Worm (Caenorhabditis elegans) whole organism, young adult: Measurements from ENCODE around the gene M7.8.

ENCODE experiments used
- B0336.3 ChIP-seq: fragments of 200-800 bp; sonication (Bioruptor generic); IDR thresholded peaks from 2 replicates; pipeline ENCODE4 v1.3.6; 2022; ENCODE audit warnings: missing genetic modification characterization, missing compliant biosample characterization
- C17E4.6 ChIP-seq: fragments of 200-800 bp; sonication (Bioruptor generic); IDR thresholded peaks from 2 replicates; pipeline ENCODE4 v1.3.6; 2022; ENCODE audit warnings: missing genetic modification reagents, missing genetic modification characterization, missing compliant biosample characterization
- D2030.7 ChIP-seq: fragments of 200-800 bp; sonication (Bioruptor generic); IDR thresholded peaks from 2 replicates; pipeline ENCODE4 v1.3.6; 2022; ENCODE audit warnings: missing genetic modification reagents, missing genetic modification characterization, missing compliant biosample characterization
- F39B2.1 ChIP-seq: fragments of 200-800 bp; sonication (Bioruptor generic); IDR thresholded peaks from 2 replicates; pipeline ENCODE4 v1.3.6; 2022; ENCODE audit warnings: missing genetic modification reagents, missing genetic modification characterization, missing compliant biosample characterization
- F55B11.4 ChIP-seq: sonication (generic microtip); optimal IDR thresholded peaks from 2 replicates; lab custom pipeline; 2016; ENCODE audit warnings: missing compliant biosample characterization, missing genetic modification characterization, borderline replicate concordance; ENCODE audit not compliant: insufficient read depth
- K11D2.4 ChIP-seq: fragments of 200-800 bp; sonication (Bioruptor generic); IDR thresholded peaks from 2 replicates; pipeline ENCODE4 v1.3.6; 2022; ENCODE audit warnings: missing genetic modification reagents, missing genetic modification characterization, missing compliant biosample characterization
- Y53F4B.3 ChIP-seq: fragments of 200-800 bp; sonication (Bioruptor generic); IDR thresholded peaks from 2 replicates; pipeline ENCODE4 v1.3.6; 2022; ENCODE audit warnings: missing genetic modification reagents, missing genetic modification characterization, missing compliant biosample characterization
- Y53G8AR.9 ChIP-seq: fragments of 200-800 bp; sonication (Bioruptor generic); conservative IDR thresholded peaks from 2 replicates; pipeline ENCODE4 v1.3.6; 2022; ENCODE audit warnings: missing genetic modification reagents, missing genetic modification characterization, missing compliant biosample characterization
- ZK185.1 ChIP-seq: sonication (generic microtip); optimal IDR thresholded peaks from 2 replicates; lab custom pipeline; 2016; ENCODE audit warnings: mild to moderate bottlenecking, missing genetic modification characterization, missing compliant biosample characterization; ENCODE audit not compliant: poor library complexity, severe bottlenecking
- ama-1 ChIP-seq, 3 experiments: fragments of 150-350 bp in 1 of 3; sonication (generic microtip) in 2 of 3; optimal IDR thresholded peaks; 2 replicates each; lab custom pipeline; 2014 to 2018; ENCODE audit warnings: missing biosample characterization in 2 of 3, missing genetic modification characterization in 2 of 3, missing genetic modification reagents in 2 of 3
- athp-1 ChIP-seq: sonication (generic microtip); optimal IDR thresholded peaks from 2 replicates; lab custom pipeline; 2017; ENCODE audit warnings: mild to moderate bottlenecking, missing genetic modification characterization, missing compliant biosample characterization
- attf-3 ChIP-seq: fragments of 200-800 bp; sonication (Bioruptor generic); conservative IDR thresholded peaks from 2 replicates; pipeline ENCODE4 v1.3.6; 2022; ENCODE audit warnings: missing genetic modification reagents, missing genetic modification characterization, missing compliant biosample characterization
- attf-6 ChIP-seq: fragments of 200-800 bp; sonication (Bioruptor generic); IDR thresholded peaks from 2 replicates; pipeline ENCODE4 v1.3.6; 2022; ENCODE audit warnings: missing genetic modification reagents, missing genetic modification characterization, missing compliant biosample characterization
- bed-1 ChIP-seq: fragments of 200-800 bp; sonication (Bioruptor generic); IDR thresholded peaks from 2 replicates; pipeline ENCODE4 v1.3.6; 2022; ENCODE audit warnings: missing genetic modification reagents, missing genetic modification characterization, missing compliant biosample characterization
- ccch-3 ChIP-seq: fragments of 200-800 bp; sonication (Bioruptor generic); optimal IDR thresholded peaks from 2 replicates; lab custom pipeline; 2018; ENCODE audit warnings: mild to moderate bottlenecking, missing genetic modification characterization, missing compliant biosample characterization
- cebp-2 ChIP-seq: fragments of 200-800 bp; sonication (Bioruptor generic); IDR thresholded peaks from 2 replicates; pipeline ENCODE4 v1.3.6; 2022; ENCODE audit warnings: missing genetic modification characterization, missing compliant biosample characterization
- ceh-58 ChIP-seq: fragments of 200-800 bp; sonication (Bioruptor generic); IDR thresholded peaks from 2 replicates; pipeline ENCODE4 v1.3.6; 2022; ENCODE audit warnings: missing genetic modification characterization, missing compliant biosample characterization
- ceh-91 ChIP-seq: fragments of 200-800 bp; sonication (Bioruptor generic); IDR thresholded peaks from 2 replicates; pipeline ENCODE4 v1.3.6; 2022; ENCODE audit warnings: missing genetic modification reagents, missing genetic modification characterization, missing compliant biosample characterization
- dpl-1 ChIP-seq: fragments of 150-350 bp; optimal IDR thresholded peaks from 2 replicates; lab custom pipeline; 2014; ENCODE audit warnings: missing biosample characterization, missing genetic modification reagents, missing genetic modification characterization
- egrh-3 ChIP-seq: fragments of 200-800 bp; sonication (Bioruptor generic); IDR thresholded peaks from 2 replicates; pipeline ENCODE4 v1.3.6; 2022; ENCODE audit warnings: missing genetic modification reagents, missing genetic modification characterization, missing compliant biosample characterization
- hmg-1.2 ChIP-seq: fragments of 200-800 bp; sonication (Bioruptor generic); IDR thresholded peaks from 2 replicates; pipeline ENCODE4 v1.3.6; 2022; ENCODE audit warnings: missing genetic modification reagents, missing genetic modification characterization, missing compliant biosample characterization
- hsf-1 ChIP-seq: fragments of 200-800 bp; sonication (Bioruptor generic); IDR thresholded peaks from 2 replicates; pipeline ENCODE4 v1.3.6; 2022; ENCODE audit warnings: missing genetic modification reagents, missing genetic modification characterization, missing compliant biosample characterization
- lin-54 ChIP-seq: fragments of 200-800 bp; sonication (Bioruptor generic); optimal IDR thresholded peaks from 2 replicates; lab custom pipeline; 2018; ENCODE audit warnings: mild to moderate bottlenecking, missing genetic modification characterization, missing compliant biosample characterization
- lir-1 ChIP-seq: fragments of 200-800 bp; sonication (Bioruptor generic); conservative IDR thresholded peaks from 2 replicates; pipeline ENCODE4 v1.3.6; 2022; ENCODE audit warnings: missing genetic modification reagents, missing genetic modification characterization, missing compliant biosample characterization
- madf-3 ChIP-seq: fragments of 200-800 bp; sonication (Bioruptor generic); IDR thresholded peaks from 2 replicates; pipeline ENCODE4 v1.3.6; 2022; ENCODE audit warnings: missing genetic modification reagents, missing genetic modification characterization, missing compliant biosample characterization
- madf-6 ChIP-seq: fragments of 200-800 bp; sonication (Bioruptor generic); IDR thresholded peaks from 2 replicates; pipeline ENCODE4 v1.3.6; 2022; ENCODE audit warnings: missing genetic modification reagents, missing genetic modification characterization, missing compliant biosample characterization
- mcd-1 ChIP-seq: fragments of 200-800 bp; sonication (Bioruptor generic); IDR thresholded peaks from 2 replicates; pipeline ENCODE4 v1.3.6; 2022; ENCODE audit warnings: missing genetic modification reagents, missing genetic modification characterization, missing compliant biosample characterization
- mes-4 ChIP-seq: sonication (generic microtip); optimal IDR thresholded peaks from 2 replicates; lab custom pipeline; 2016; ENCODE audit warnings: missing genotype, missing genetic modification characterization, missing compliant biosample characterization
- mxl-1 ChIP-seq: sonication (generic microtip); optimal IDR thresholded peaks from 2 replicates; lab custom pipeline; 2016; ENCODE audit warnings: missing genetic modification characterization, missing compliant biosample characterization
- nhr-80 ChIP-seq: sonication (generic microtip); optimal IDR thresholded peaks from 2 replicates; lab custom pipeline; 2016; ENCODE audit warnings: missing genetic modification characterization, missing compliant biosample characterization
- pbrm-1 ChIP-seq: fragments of 200-800 bp; sonication (Bioruptor generic); IDR thresholded peaks from 2 replicates; pipeline ENCODE4 v1.3.6; 2022; ENCODE audit warnings: missing genetic modification reagents, missing genetic modification characterization, missing compliant biosample characterization
- pha-4 ChIP-seq: fragments of 150-350 bp; sonication (generic microtip); optimal IDR thresholded peaks from 2 replicates; lab custom pipeline; 2014; ENCODE audit warnings: missing biosample characterization, missing genetic modification reagents, missing genetic modification characterization
- snpc-1.3 ChIP-seq: sonication (generic microtip); optimal IDR thresholded peaks from 2 replicates; lab custom pipeline; 2017; ENCODE audit warnings: missing genetic modification characterization, mild to moderate bottlenecking, missing compliant biosample characterization, antibody characterized with exemption, moderate library complexity, missing genotype, missing genetic modification reagents; ENCODE audit not compliant: insufficient read depth
- snpc-3.4 ChIP-seq: sonication (generic microtip); optimal IDR thresholded peaks from 2 replicates; lab custom pipeline; 2017; ENCODE audit warnings: missing genetic modification characterization, mild to moderate bottlenecking, missing compliant biosample characterization, antibody characterized with exemption, moderate library complexity, missing genotype, missing genetic modification reagents
- somi-1 ChIP-seq: fragments of 200-800 bp; sonication (Bioruptor generic); optimal IDR thresholded peaks from 2 replicates; lab custom pipeline; 2018; ENCODE audit warnings: mild to moderate bottlenecking, missing genetic modification characterization, missing compliant biosample characterization
- sptf-2 ChIP-seq: fragments of 200-800 bp; sonication (Bioruptor generic); optimal IDR thresholded peaks from 2 replicates; lab custom pipeline; 2018; ENCODE audit warnings: mild to moderate bottlenecking, missing genetic modification characterization, missing compliant biosample characterization
- tbp1 ChIP-seq: fragments of 200-800 bp; sonication (Bioruptor generic); optimal IDR thresholded peaks from 2 replicates; lab custom pipeline; 2018; ENCODE audit warnings: mild to moderate bottlenecking, missing genetic modification characterization, missing compliant biosample characterization
- unc-130 ChIP-seq: sonication (generic microtip); optimal IDR thresholded peaks from 2 replicates; lab custom pipeline; 2016; ENCODE audit warnings: missing genetic modification reagents, missing genetic modification characterization, missing compliant biosample characterization
- ztf-25 ChIP-seq: fragments of 200-800 bp; sonication (Bioruptor generic); IDR thresholded peaks from 2 replicates; pipeline ENCODE4 v1.3.6; 2022; ENCODE audit warnings: missing genetic modification reagents, missing genetic modification characterization, missing compliant biosample characterization
- ztf-26 ChIP-seq: sonication (generic microtip); optimal IDR thresholded peaks from 2 replicates; lab custom pipeline; 2017; ENCODE audit warnings: missing genetic modification characterization, missing compliant biosample characterization
- ztf-3 ChIP-seq: fragments of 200-800 bp; sonication (Bioruptor generic); optimal IDR thresholded peaks from 2 replicates; lab custom pipeline; 2018; ENCODE audit warnings: mild to moderate bottlenecking, missing genetic modification characterization, missing compliant biosample characterization
- ztf-6 ChIP-seq: fragments of 200-800 bp; sonication (Bioruptor generic); IDR thresholded peaks from 2 replicates; pipeline ENCODE4 v1.3.6; 2022; ENCODE audit warnings: missing genetic modification reagents, missing genetic modification characterization, missing compliant biosample characterization

Gene M7.8

DNA sequence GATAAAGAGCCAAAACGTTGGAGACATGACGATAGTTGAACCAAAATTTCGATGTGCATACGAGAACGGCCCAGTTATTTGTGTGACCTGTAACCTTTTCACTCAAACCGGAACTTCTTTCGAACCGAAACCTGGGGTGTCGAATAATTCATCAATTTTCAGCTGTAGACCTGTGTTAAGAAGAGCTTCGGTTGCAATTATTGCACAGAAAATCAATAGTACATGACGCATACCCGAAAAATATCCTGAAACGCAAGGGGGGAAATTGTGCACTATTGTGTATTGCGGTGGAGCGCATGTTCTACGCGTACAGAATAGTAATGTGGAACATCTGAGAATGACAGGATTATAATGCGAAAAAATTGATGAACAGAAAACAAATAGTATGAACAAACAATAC lies 14.9 kb upstream of the M7.8 start, which contains the start of gene pigk-1 (continued):
- no peak for TF ChIP-seq nhr-80 (tag; lab: Kevin White, UChicago)
- TF ChIP-seq F39B2.1 (GFP tag; lab: Robert Waterston, UW) = peak; percentile 83
- TF ChIP-seq unc-130 (GFP tag; lab: Kevin White, UChicago) = peak; percentile 34
- no peak for TF ChIP-seq somi-1 (GFP tag; lab: Kevin White, UChicago)
- peak; percentile 38; the same call in 1 of the 2 replicates for TF ChIP-seq D2030.7 (GFP tag; lab: Robert Waterston, UW)
- TF ChIP-seq egrh-3 (GFP tag; lab: Robert Waterston, UW) = no peak
- TF ChIP-seq tbp1 (GFP tag; lab: Kevin White, UChicago) = peak; percentile 50
- peak; percentile 81 for TF ChIP-seq madf-3
- TF ChIP-seq ztf-3 (GFP tag; lab: Kevin White, UChicago) = no peak
- peak; percentile 82 for TF ChIP-seq madf-6 (GFP tag; lab: Robert Waterston, UW)
- no peak for TF ChIP-seq pbrm-1 (GFP tag; lab: Robert Waterston, UW)
- peak; percentile 56 for TF ChIP-seq lin-54 (GFP tag; lab: Kevin White, UChicago)
- peak; percentile 43 for TF ChIP-seq snpc-1.3 (tag; lab: Kevin White, UChicago)
- peak; percentile 30 for TF ChIP-seq ZK185.1 (tag; lab: Kevin White, UChicago)
- no peak for TF ChIP-seq ztf-25 (GFP tag; lab: Robert Waterston, UW)
- TF ChIP-seq mes-4 (tag; lab: Kevin White, UChicago) = no peak
- TF ChIP-seq lir-1 (GFP tag; lab: Robert Waterston, UW) = no peak
- TF ChIP-seq Y53G8AR.9 = peak; percentile 24; the same call in 1 of the 2 replicates
- TF ChIP-seq attf-3 = no peak
- no peak for TF ChIP-seq Y53F4B.3 (GFP tag; lab: Robert Waterston, UW)
- peak; percentile 37; the same call in 1 of the 2 replicates for TF ChIP-seq hmg-1.2
- peak; percentile 43 for TF ChIP-seq snpc-3.4 (tag; lab: Kevin White, UChicago)
- peak; percentile 76 for TF ChIP-seq attf-6 (GFP tag; lab: Robert Waterston, UW)
- TF ChIP-seq K11D2.4 (GFP tag; lab: Robert Waterston, UW) = no peak
- TF ChIP-seq B0336.3 (GFP tag; lab: Robert Waterston, UW) = peak; percentile 88
- TF ChIP-seq sptf-2 (GFP tag; lab: Kevin White, UChicago) = no peak
- peak; percentile 69; the same call in 1 of the 2 replicates for TF ChIP-seq bed-1
- TF ChIP-seq ztf-6 (GFP tag; lab: Robert Waterston, UW) = no peak
- TF ChIP-seq C17E4.6 (GFP tag; lab: Robert Waterston, UW) = peak; percentile 73; the same call in 1 of the 2 replicates
- no peak for TF ChIP-seq ztf-26
- TF ChIP-seq ceh-91 (GFP tag; lab: Robert Waterston, UW) = no peak
- no peak for TF ChIP-seq mxl-1 (tag; lab: Kevin White, UChicago)
- TF ChIP-seq athp-1 (tag; lab: Kevin White, UChicago) = peak; percentile 28
- TF ChIP-seq pha-4 (tag; lab: Kevin White, UChicago) = no peak
- no peak for TF ChIP-seq dpl-1 (GFP tag; lab: Kevin White, UChicago)
- no peak for TF ChIP-seq F55B11.4 (tag; lab: Kevin White, UChicago)
- TF ChIP-seq mcd-1 = peak; percentile 48; the same call in 1 of the 2 replicates
- 0 out of 2 replicates have a peak, but pooled peaks have one; percentile 76 for TF ChIP-seq ceh-58 (GFP tag; lab: Robert Waterston, UW)
- TF ChIP-seq ama-1 (optimal IDR thresholded peaks at IDR 0.05; lab: Kevin White, UChicago) = no peak
- TF ChIP-seq ama-1 (GFP tag; optimal IDR thresholded peaks at IDR 0.05; lab: Kevin White, UChicago) = peak in 1 of 2 experiments; percentile 30
- TF ChIP-seq cebp-2 (GFP tag; lab: Robert Waterston, UW) = 0 out of 2 replicates have a peak, but pooled peaks have one; percentile 41
- no peak for TF ChIP-seq ccch-3 (GFP tag; lab: Kevin White, UChicago)
- peak; percentile 77 for TF ChIP-seq hsf-1 (GFP tag; lab: Robert Waterston, UW)
